Worm (Caenorhabditis elegans): ENCODE measurements around the gene hlh-30.

Gene hlh-30

DNA sequence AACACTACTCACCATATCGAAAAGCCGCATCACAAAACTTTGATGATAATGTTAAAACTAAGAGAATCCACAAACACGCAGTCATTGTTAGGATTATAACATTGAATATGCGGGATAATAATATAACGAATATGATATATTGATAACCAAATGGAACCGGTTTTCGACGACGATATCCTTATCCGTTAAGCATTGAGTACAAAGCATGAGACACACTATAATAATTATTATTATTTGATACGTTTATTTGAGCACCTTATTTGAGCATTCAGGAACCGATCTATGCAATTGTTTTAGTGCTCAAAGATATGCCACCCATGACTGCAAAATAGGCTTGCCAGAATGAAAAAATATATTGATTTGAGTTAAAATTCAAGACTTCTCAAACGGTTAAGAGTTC is 39.9 kb upstream of the hlh-30 start, which contains the start of gene W03D2.9:
Gene W03D2.9, minus strand, starts transcription at position 101 of the 400 bp plus-strand sequence.
- no peak for TF ChIP-seq egl-5 (tag; optimal IDR thresholded peaks at IDR 0.05)
- no peak for TF ChIP-seq lsy-12 (tag; optimal IDR thresholded peaks at IDR 0.05)
- TF ChIP-seq snpc-4 (tag; optimal IDR thresholded peaks at IDR 0.05): no peak
- no peak for TF ChIP-seq lin-15B (tag; optimal IDR thresholded peaks at IDR 0.05)
- no peak for TF ChIP-seq nhr-67 (tag; optimal IDR thresholded peaks at IDR 0.05)
- no peak for TF ChIP-seq elt-3 (tag; optimal IDR thresholded peaks at IDR 0.05)
- TF ChIP-seq nfya-1 (tag; optimal IDR thresholded peaks at IDR 0.05; ENCODE audit: insufficient read depth): no peak
- no peak for TF ChIP-seq nhr-25 (tag; optimal IDR thresholded peaks at IDR 0.05)
- no peak for TF ChIP-seq unc-39 (tag; optimal IDR thresholded peaks at IDR 0.05)
- TF ChIP-seq zag-1 (tag; optimal IDR thresholded peaks at IDR 0.05): no peak
- TF ChIP-seq nhr-76 (tag; optimal IDR thresholded peaks at IDR 0.05): no peak
- TF ChIP-seq jun-1 (tag; optimal IDR thresholded peaks at IDR 0.05): no peak
- no peak for TF ChIP-seq unc-62 (GFP tag; optimal IDR thresholded peaks at IDR 0.05)
- TF ChIP-seq mdl-1 (tag; optimal IDR thresholded peaks at IDR 0.05): no peak
- no peak for TF ChIP-seq ZK546.5 (tag; optimal IDR thresholded peaks at IDR 0.05)
- no peak for TF ChIP-seq sea-2 (GFP tag; optimal IDR thresholded peaks at IDR 0.05)
- no peak for TF ChIP-seq ceh-28 (tag; optimal IDR thresholded peaks at IDR 0.05)
- no peak for TF ChIP-seq nhr-43 (tag; optimal IDR thresholded peaks at IDR 0.05; ENCODE audit: poor library complexity, severe bottlenecking)
- no peak for TF ChIP-seq nhr-12 (tag; optimal IDR thresholded peaks at IDR 0.05)
- no peak for TF ChIP-seq eor-1 (tag; optimal IDR thresholded peaks at IDR 0.05)

DNA sequence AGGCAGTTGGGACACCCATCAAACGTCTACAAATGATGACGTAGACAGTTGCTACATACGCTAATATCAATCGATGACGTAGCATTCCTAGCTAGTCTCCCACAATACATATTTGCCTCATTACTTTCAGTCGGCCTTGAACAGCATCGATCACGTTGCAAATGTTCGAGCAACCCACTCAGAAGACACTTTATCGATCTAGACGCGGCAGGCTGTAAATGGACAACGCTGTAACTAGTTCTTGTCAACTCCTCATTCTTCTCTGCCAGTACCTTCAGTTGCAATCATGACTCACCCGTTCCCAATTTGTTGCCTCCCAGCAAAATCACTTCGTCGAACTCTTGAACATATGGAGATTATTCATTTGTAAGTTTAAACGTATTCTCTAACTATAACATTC is 37.3 kb upstream of the hlh-30 start, which contains the start of gene pqn-75:
Gene pqn-75, plus strand, starts transcription at position 301 of the 400 bp plus-strand sequence.
- TF ChIP-seq nhr-76 (tag; optimal IDR thresholded peaks at IDR 0.05) (no peak), R02D3.7 (tag; optimal IDR thresholded peaks at IDR 0.05) (no peak), ceh-16 (tag; optimal IDR thresholded peaks at IDR 0.05) (no peak), nhr-43 (tag; optimal IDR thresholded peaks at IDR 0.05; ENCODE audit: poor library complexity, severe bottlenecking) (no peak), ZK546.5 (tag; optimal IDR thresholded peaks at IDR 0.05) (no peak), egl-27 (tag; optimal IDR thresholded peaks at IDR 0.05) (no peak), nfya-1 (tag; optimal IDR thresholded peaks at IDR 0.05; ENCODE audit: insufficient read depth) (no peak), nhr-237 (tag; optimal IDR thresholded peaks at IDR 0.05) (no peak), nhr-12 (tag; optimal IDR thresholded peaks at IDR 0.05) (no peak), eor-1 (tag; optimal IDR thresholded peaks at IDR 0.05) (no peak), elt-3 (tag; optimal IDR thresholded peaks at IDR 0.05) (no peak)

- TF ChIP-seq fkh-10 (GFP tag; optimal IDR thresholded peaks at IDR 0.05) (no peak), ceh-16 (tag; optimal IDR thresholded peaks at IDR 0.05) (no peak), mml-1 (tag; optimal IDR thresholded peaks at IDR 0.05) (no peak), unc-62 (GFP tag; optimal IDR thresholded peaks at IDR 0.05) (no peak), tbx-2 (tag; optimal IDR thresholded peaks at IDR 0.05) (no peak), nhr-23 (tag; optimal IDR thresholded peaks at IDR 0.05) (no peak), R02D3.7 (tag; optimal IDR thresholded peaks at IDR 0.05) (no peak), ztf-11 (tag; optimal IDR thresholded peaks at IDR 0.05) (no peak), skn-1 (tag; optimal IDR thresholded peaks at IDR 0.05) (no peak), hmg-11 (tag; optimal IDR thresholded peaks at IDR 0.05) (no peak), zag-1 (tag; optimal IDR thresholded peaks at IDR 0.05) (no peak), nhr-25 (tag; optimal IDR thresholded peaks at IDR 0.05) (no peak), sea-2 (GFP tag; optimal IDR thresholded peaks at IDR 0.05) (no peak), aly-2 (tag; optimal IDR thresholded peaks at IDR 0.05) (no peak), lin-39 (tag; optimal IDR thresholded peaks at IDR 0.05) (no peak), nhr-11 (tag; optimal IDR thresholded peaks at IDR 0.05) (no peak), nfya-1 (tag; optimal IDR thresholded peaks at IDR 0.05; ENCODE audit: insufficient read depth) (no peak), ceh-82 (tag; optimal IDR thresholded peaks at IDR 0.05) (no peak), elt-2 (tag; optimal IDR thresholded peaks at IDR 0.05) (no peak), nhr-67 (tag; optimal IDR thresholded peaks at IDR 0.05) (no peak)
Observed at ce11 chrIV:4070810-4071209, 36.1 kb upstream of the hlh-30 start.

DNA sequence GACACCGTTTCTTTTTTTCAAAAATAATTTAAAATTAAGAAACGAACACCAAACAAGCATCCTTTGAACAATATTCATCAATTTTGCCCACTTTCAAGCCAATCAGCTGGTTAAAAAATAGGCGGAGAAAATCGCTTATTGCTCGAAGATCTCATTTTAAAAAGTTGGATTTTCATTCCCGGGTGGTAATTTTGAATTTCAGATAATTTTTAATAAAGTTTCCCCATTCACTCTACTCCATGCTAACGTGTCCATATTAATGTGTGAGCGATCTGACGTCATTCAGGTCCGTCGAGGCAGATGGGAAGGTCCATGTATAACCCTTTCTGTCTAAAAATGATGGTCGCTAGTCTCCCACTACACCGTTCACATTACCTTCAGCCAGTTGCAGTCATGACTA is 33.7 kb upstream of the hlh-30 start, which contains the start of gene fbxb-55:
Gene fbxb-55, plus strand, starts transcription at position 301 of the 400 bp plus-strand sequence.
- TF ChIP-seq nhr-76 (tag; optimal IDR thresholded peaks at IDR 0.05) (no peak), nhr-28 (tag; optimal IDR thresholded peaks at IDR 0.05) (no peak), elt-2 (tag; optimal IDR thresholded peaks at IDR 0.05) (no peak), ceh-82 (tag; optimal IDR thresholded peaks at IDR 0.05) (no peak)

Data from whole organism, L3 larva.